Fruit fly (Drosophila melanogaster) whole organism, embryonic: Measurements from ENCODE around the gene dj-1beta.

Source experiments
- Aef1 ChIP-seq: fragments of 200-800 bp; sonication (Bioruptor generic); IDR thresholded peaks from 3 replicates; pipeline ENCODE4 v1.3.6; 2022; ENCODE audit warnings: missing biosample characterization, missing genetic modification characterization
- CG10147 ChIP-seq: fragments of 200-800 bp; sonication (Bioruptor generic); optimal IDR thresholded peaks from 2 replicates; lab custom pipeline; 2019; ENCODE audit warnings: missing biosample characterization, mild to moderate bottlenecking, missing genetic modification characterization, moderate library complexity
- CG12659 ChIP-seq: fragments of 200-800 bp; sonication (Bioruptor generic); optimal IDR thresholded peaks from 3 replicates; lab custom pipeline; 2017; ENCODE audit warnings: mild to moderate bottlenecking, missing biosample characterization, missing genetic modification reagents, missing genetic modification characterization
- CG12942 ChIP-seq: fragments of 200-800 bp; sonication (Bioruptor generic); optimal IDR thresholded peaks from 3 replicates; lab custom pipeline; 2016; ENCODE audit warnings: missing biosample characterization, missing genetic modification characterization
- CG13624 ChIP-seq: fragments of 200-800 bp; sonication (Bioruptor generic); optimal IDR thresholded peaks from 2 replicates; lab custom pipeline; 2016; ENCODE audit warnings: missing biosample characterization, missing genetic modification characterization
- CG14014 ChIP-seq: fragments of 200-800 bp; sonication (Bioruptor generic); IDR thresholded peaks from 2 replicates; pipeline ENCODE4 v1.3.6; 2022; ENCODE audit warnings: missing biosample characterization, missing genetic modification characterization
- CG14050 ChIP-seq: fragments of 200-800 bp; sonication (Bioruptor generic); IDR thresholded peaks from 3 replicates; pipeline ENCODE4 v1.3.6; 2022; ENCODE audit warnings: missing biosample characterization, missing genetic modification characterization
- CG15269 ChIP-seq: fragments of 200-800 bp; sonication (Bioruptor generic); optimal IDR thresholded peaks from 2 replicates; lab custom pipeline; 2018; ENCODE audit warnings: missing biosample characterization, mild to moderate bottlenecking, missing genetic modification characterization, moderate library complexity
- CG1603 ChIP-seq: fragments of 200-800 bp; sonication (Bioruptor generic); optimal IDR thresholded peaks from 2 replicates; lab custom pipeline; 2019; ENCODE audit warnings: missing biosample characterization, mild to moderate bottlenecking, missing genetic modification characterization, moderate library complexity
- CG17385 ChIP-seq: fragments of 200-800 bp; sonication (Bioruptor generic); optimal IDR thresholded peaks from 3 replicates; lab custom pipeline; 2018; ENCODE audit warnings: missing biosample characterization, mild to moderate bottlenecking, missing genetic modification characterization
- CG2120 ChIP-seq: fragments of 200-800 bp; sonication (Bioruptor generic); optimal IDR thresholded peaks from 3 replicates; lab custom pipeline; 2016; ENCODE audit warnings: missing biosample characterization, missing genetic modification characterization
- CG30403 ChIP-seq: fragments of 200-800 bp; sonication (Bioruptor generic); optimal IDR thresholded peaks from 3 replicates; lab custom pipeline; 2016; ENCODE audit warnings: missing biosample characterization, missing genetic modification characterization
- CG31388 ChIP-seq: fragments of 200-800 bp; sonication (Bioruptor generic); optimal IDR thresholded peaks from 2 replicates; lab custom pipeline; 2016; ENCODE audit warnings: missing biosample characterization, missing genetic modification characterization
- CG31441 ChIP-seq: fragments of 200-800 bp; sonication (Bioruptor generic); IDR thresholded peaks from 2 replicates; pipeline ENCODE4 v1.3.6; 2022; ENCODE audit warnings: missing biosample characterization, missing genetic modification characterization
- CG3407 ChIP-seq: fragments of 200-800 bp; sonication (Bioruptor generic); optimal IDR thresholded peaks from 2 replicates; lab custom pipeline; 2018; ENCODE audit warnings: missing biosample characterization, mild to moderate bottlenecking, missing genetic modification characterization
- CG3847 ChIP-seq: fragments of 200-800 bp; sonication (Bioruptor generic); IDR thresholded peaks from 2 replicates; pipeline ENCODE4 v1.3.6; 2022; ENCODE audit warnings: missing biosample characterization, missing genetic modification characterization
- CG4820 ChIP-seq: fragments of 200-800 bp; sonication (Bioruptor generic); optimal IDR thresholded peaks from 3 replicates; lab custom pipeline; 2016; ENCODE audit warnings: missing biosample characterization, missing genetic modification characterization
- CG9876 ChIP-seq: fragments of 200-800 bp; sonication (Bioruptor generic); optimal IDR thresholded peaks from 2 replicates; lab custom pipeline; 2016; ENCODE audit warnings: missing biosample characterization, missing genetic modification characterization
- Eip74EF ChIP-seq, 2 experiments: fragments of 200-800 bp in 1 of 2; fragments of >200 bp in 1 of 2; sonication (Bioruptor generic) in 1 of 2; optimal IDR thresholded peaks; 2 replicates each; lab custom pipeline; 2017 to 2019; ENCODE audit warnings: missing biosample characterization in 2 of 2, missing genetic modification characterization in 2 of 2, mild to moderate bottlenecking in 1 of 2, moderate library complexity in 1 of 2
- Nf-YA ChIP-seq: fragments of 200-800 bp; sonication (Bioruptor generic); IDR thresholded peaks from 2 replicates; pipeline ENCODE4 v1.3.6; 2022; ENCODE audit warnings: missing biosample characterization, missing genetic modification characterization
- Pdp1 ChIP-seq, 2 experiments: fragments of 200-800 bp; sonication (Bioruptor generic); optimal IDR thresholded peaks; 3 replicates each; lab custom pipeline; 2016; ENCODE audit warnings: missing biosample characterization in 2 of 2, missing genetic modification characterization in 2 of 2, mild to moderate bottlenecking in 1 of 2, moderate library complexity in 1 of 2
- Side ChIP-seq: fragments of 200-800 bp; sonication (Bioruptor generic); optimal IDR thresholded peaks from 2 replicates; lab custom pipeline; 2016; ENCODE audit warnings: missing biosample characterization, missing genetic modification characterization
- Stat92E ChIP-seq, 3 experiments: fragments of >200 bp in 2 of 3; fragments of 200-800 bp in 1 of 3; sonication (Bioruptor generic) in 1 of 3; optimal IDR thresholded peaks; 2 replicates each; lab custom pipeline; 2017 to 2019; ENCODE audit warnings: missing biosample characterization in 3 of 3, missing genetic modification characterization in 3 of 3, mild to moderate bottlenecking in 1 of 3, moderate library complexity in 1 of 3
- aop ChIP-seq: fragments of 200-800 bp; sonication (Bioruptor generic); IDR thresholded peaks from 2 replicates; pipeline ENCODE4 v1.3.6; 2022; ENCODE audit warnings: missing biosample characterization, missing genetic modification characterization
- bsh ChIP-seq, 2 experiments: fragments of 200-800 bp; sonication (Bioruptor generic); optimal IDR thresholded peaks; 2 replicates each; lab custom pipeline; 2017 to 2018; ENCODE audit warnings: mild to moderate bottlenecking in 2 of 2, missing biosample characterization in 2 of 2, missing genetic modification characterization in 2 of 2, moderate library complexity in 1 of 2
- chinmo ChIP-seq: fragments of 200-800 bp; sonication (Bioruptor generic); IDR thresholded peaks from 4 replicates; pipeline ENCODE4 v1.3.6; 2022; ENCODE audit warnings: missing biosample characterization, missing genetic modification characterization; ENCODE audit not compliant: partially characterized antibody
- chm ChIP-seq: fragments of 200-800 bp; sonication (Bioruptor generic); IDR thresholded peaks from 2 replicates; pipeline ENCODE4 v1.3.6; 2022; ENCODE audit warnings: missing biosample characterization, missing genetic modification characterization
- ci ChIP-seq: fragments of 200-800 bp; sonication (Bioruptor generic); IDR thresholded peaks from 3 replicates; pipeline ENCODE4 v1.3.6; 2022; ENCODE audit warnings: missing biosample characterization, missing genetic modification characterization
- crol ChIP-seq: fragments of 200-800 bp; sonication (Bioruptor generic); IDR thresholded peaks from 2 replicates; pipeline ENCODE4 v1.3.6; 2022; ENCODE audit warnings: missing biosample characterization, missing genetic modification characterization
- dmrt11E ChIP-seq: fragments of 200-800 bp; sonication (Bioruptor generic); optimal IDR thresholded peaks from 3 replicates; lab custom pipeline; 2018; ENCODE audit warnings: missing biosample characterization, mild to moderate bottlenecking, missing genetic modification characterization, moderate library complexity
- dysf ChIP-seq: fragments of 200-800 bp; sonication (Bioruptor generic); IDR thresholded peaks from 3 replicates; pipeline ENCODE4 v1.3.6; 2022; ENCODE audit warnings: missing biosample characterization, missing genetic modification characterization
- eve ChIP-seq, 2 experiments: fragments of >200 bp; optimal IDR thresholded peaks; 2 replicates each; lab custom pipeline; 2017; ENCODE audit warnings: missing biosample characterization in 2 of 2, missing genetic modification characterization in 2 of 2
- ewg ChIP-seq: fragments of 200-800 bp; sonication (Bioruptor generic); optimal IDR thresholded peaks from 3 replicates; lab custom pipeline; 2017; ENCODE audit warnings: mild to moderate bottlenecking, missing biosample characterization, missing genetic modification reagents, missing genetic modification characterization
- fd96Cb ChIP-seq: fragments of 200-800 bp; sonication (Bioruptor generic); optimal IDR thresholded peaks from 2 replicates; lab custom pipeline; 2018; ENCODE audit warnings: missing biosample characterization, mild to moderate bottlenecking, missing genetic modification characterization, moderate library complexity
- fu2 ChIP-seq: fragments of 200-800 bp; sonication (Bioruptor generic); optimal IDR thresholded peaks from 2 replicates; lab custom pipeline; 2016; ENCODE audit warnings: missing biosample characterization, missing genetic modification characterization
- gem ChIP-seq: fragments of 200-800 bp; sonication (Bioruptor generic); optimal IDR thresholded peaks from 2 replicates; lab custom pipeline; 2019; ENCODE audit warnings: missing biosample characterization, mild to moderate bottlenecking, missing genetic modification characterization, moderate library complexity
- jing ChIP-seq: fragments of 200-800 bp; sonication (Bioruptor generic); optimal IDR thresholded peaks from 2 replicates; lab custom pipeline; 2018; ENCODE audit warnings: missing biosample characterization, mild to moderate bottlenecking, missing genetic modification characterization
- kay ChIP-seq: fragments of 200-800 bp; sonication (Bioruptor generic); optimal IDR thresholded peaks from 2 replicates; lab custom pipeline; 2016; ENCODE audit warnings: missing biosample characterization, missing genetic modification characterization
- lola ChIP-seq, 3 experiments: fragments of >200 bp in 2 of 3; fragments of 200-800 bp in 1 of 3; sonication (Bioruptor generic) in 1 of 3; optimal IDR thresholded peaks; 2 replicates each; lab custom pipeline; 2017 to 2019; ENCODE audit warnings: missing biosample characterization in 3 of 3, missing genetic modification characterization in 3 of 3, mild to moderate bottlenecking in 1 of 3, moderate library complexity in 1 of 3
- nau ChIP-seq: fragments of 200-800 bp; sonication (Bioruptor generic); optimal IDR thresholded peaks from 3 replicates; lab custom pipeline; 2017; ENCODE audit warnings: missing biosample characterization, mild to moderate bottlenecking, missing genetic modification characterization, missing genetic modification reagents
- oc ChIP-seq: fragments of 200-800 bp; sonication (Bioruptor generic); optimal IDR thresholded peaks from 2 replicates; lab custom pipeline; 2018; ENCODE audit warnings: missing biosample characterization, mild to moderate bottlenecking, missing genetic modification characterization, moderate library complexity
- row ChIP-seq: fragments of 200-800 bp; sonication (Bioruptor generic); IDR thresholded peaks from 3 replicates; pipeline ENCODE4 v1.3.6; 2022; ENCODE audit warnings: missing biosample characterization, missing genetic modification characterization
- seq ChIP-seq: fragments of 200-800 bp; sonication (Bioruptor generic); IDR thresholded peaks from 2 replicates; pipeline ENCODE4 v1.3.6; 2022; ENCODE audit warnings: missing biosample characterization, missing genetic modification characterization
- slp2 ChIP-seq: fragments of 200-800 bp; sonication (Bioruptor generic); optimal IDR thresholded peaks from 2 replicates; lab custom pipeline; 2016; ENCODE audit warnings: missing biosample characterization, missing genetic modification characterization
- sr ChIP-seq: fragments of 200-800 bp; sonication (Bioruptor generic); IDR thresholded peaks from 3 replicates; pipeline ENCODE4 v1.3.6; 2022; ENCODE audit warnings: missing biosample characterization, missing genetic modification characterization
- tin ChIP-seq: fragments of 200-800 bp; sonication (Bioruptor generic); optimal IDR thresholded peaks from 3 replicates; lab custom pipeline; 2016; ENCODE audit warnings: missing biosample characterization, missing genetic modification characterization
- wor ChIP-seq: fragments of 200-800 bp; sonication (Bioruptor generic); IDR thresholded peaks from 2 replicates; pipeline ENCODE4 v1.3.6; 2022; ENCODE audit warnings: missing biosample characterization, missing genetic modification characterization

The dj-1beta gene

dm6 chr3R:30812401-30813207, 5.7 kb downstream of the dj-1beta start (continued):
- TF ChIP-seq CG3847 (GFP tag; lab: Robert Waterston, UW) (peak; percentile 40; the same call in 1 of the 2 replicates), chm (GFP tag; lab: Robert Waterston, UW) (peak; percentile 56; the same call in 1 of the 2 replicates), aop (no peak), CG3407 (GFP tag; lab: Kevin White, UChicago) (no peak), chinmo (GFP tag; lab: Robert Waterston, UW) (0 out of 4 replicates have a peak, but pooled peaks have one; percentile 36), CG9876 (GFP tag; lab: Kevin White, UChicago) (no peak), seq (GFP tag; lab: Robert Waterston, UW) (no peak), Aef1 (GFP tag; lab: Robert Waterston, UW) (peak; percentile 37; the same call in 2 of the 3 replicates), tin (GFP tag; lab: Kevin White, UChicago) (peak; percentile 20), CG12942 (peak; percentile 0), oc (peak; percentile 22), kay (GFP tag; lab: Kevin White, UChicago) (no peak), dysf (GFP tag; lab: Robert Waterston, UW) (0 out of 3 replicates have a peak, but pooled peaks have one; percentile 8), CG30403 (GFP tag; lab: Kevin White, UChicago) (peak; percentile 47), ci (GFP tag; lab: Robert Waterston, UW) (peak; percentile 73), CG2120 (peak; percentile 51), CG1603 (tag; lab: Kevin White, UChicago) (peak; percentile 13), Nf-YA (GFP tag; lab: Robert Waterston, UW) (no peak), Pdp1 (GFP tag; optimal IDR thresholded peaks at IDR 0.05; lab: Kevin White, UChicago) (peak in 1 of 2 experiments; percentile 68), CG4820 (GFP tag; lab: Kevin White, UChicago) (peak; percentile 43), fu2 (no peak), sr (GFP tag; lab: Robert Waterston, UW) (no peak), crol (GFP tag; lab: Robert Waterston, UW) (peak; percentile 59), CG15269 (tag; lab: Kevin White, UChicago) (peak; percentile 61), gem (peak; percentile 75), nau (GFP tag; lab: Kevin White, UChicago) (peak; percentile 4), Stat92E (GFP tag; optimal IDR thresholded peaks at IDR 0.05; lab: Kevin White, UChicago) (peak in 1 of 3 experiments; percentile 38), fd96Cb (tag; lab: Kevin White, UChicago) (peak; percentile 37), bsh (GFP tag; optimal IDR thresholded peaks at IDR 0.05; lab: Kevin White, UChicago) (peak in 1 of 2 experiments; percentile 67), eve (GFP tag; optimal IDR thresholded peaks at IDR 0.05; lab: Kevin White, UChicago) (peak in 1 of 2 experiments; percentile 82), CG12659 (GFP tag; lab: Kevin White, UChicago) (peak; percentile 46), lola (GFP tag; optimal IDR thresholded peaks at IDR 0.05; lab: Kevin White, UChicago) (peak in 1 of 3 experiments; percentile 14), Side (peak; percentile 34), CG10147 (no peak), CG31441 (GFP tag; lab: Robert Waterston, UW) (peak; percentile 43; the same call in 1 of the 2 replicates), jing (GFP tag; lab: Kevin White, UChicago) (peak; percentile 21), row (GFP tag; lab: Robert Waterston, UW) (peak; percentile 67), dmrt11E (tag; lab: Kevin White, UChicago) (peak; percentile 28), CG13624 (GFP tag; lab: Kevin White, UChicago) (peak; percentile 3), ewg (peak; percentile 21), CG17385 (GFP tag; lab: Kevin White, UChicago) (peak; percentile 52), wor (GFP tag; lab: Robert Waterston, UW) (peak; percentile 30; the same call in 1 of the 2 replicates), CG14050 (peak; percentile 22; the same call in 1 of the 3 replicates), CG31388 (GFP tag; lab: Kevin White, UChicago) (no peak), CG14014 (0 out of 2 replicates have a peak, but pooled peaks have one; percentile 37), Eip74EF (GFP tag; optimal IDR thresholded peaks at IDR 0.05; lab: Kevin White, UChicago) (peak in 1 of 2 experiments; percentile 24), slp2 (peak; percentile 28)
